Fruit fly (Drosophila melanogaster) whole organism, embryonic: ENCODE data around the gene CG9676.

Experiments used
- Atf6 ChIP-seq: fragments of 200-800 bp; sonication (Bioruptor generic); IDR thresholded peaks from 2 replicates; pipeline ENCODE4 v1.3.6; 2022; ENCODE audit warnings: missing biosample characterization, missing genetic modification characterization
- B-H1 ChIP-seq: fragments of 200-800 bp; sonication (Bioruptor generic); IDR thresholded peaks from 3 replicates; pipeline ENCODE4 v1.3.6; 2022; ENCODE audit warnings: missing biosample characterization, missing genetic modification characterization
- Bgb ChIP-seq: fragments of 200-800 bp; sonication (Bioruptor generic); IDR thresholded peaks from 2 replicates; pipeline ENCODE4 v1.3.6; 2022; ENCODE audit warnings: missing biosample characterization, missing genetic modification characterization; ENCODE audit not compliant: partially characterized antibody
- CG10321 ChIP-seq: fragments of 200-800 bp; sonication (Bioruptor generic); IDR thresholded peaks from 2 replicates; pipeline ENCODE4 v1.3.6; 2022; ENCODE audit warnings: missing biosample characterization, missing genetic modification characterization
- CG10431 ChIP-seq: fragments of 200-800 bp; sonication (Bioruptor generic); optimal IDR thresholded peaks from 3 replicates; lab custom pipeline; 2018; ENCODE audit warnings: missing biosample characterization, mild to moderate bottlenecking, missing genetic modification characterization
- CG11398 ChIP-seq: fragments of 200-800 bp; sonication (Bioruptor generic); optimal IDR thresholded peaks from 2 replicates; lab custom pipeline; 2016; ENCODE audit warnings: missing biosample characterization, missing genetic modification characterization
- CG15269 ChIP-seq: fragments of 200-800 bp; sonication (Bioruptor generic); optimal IDR thresholded peaks from 2 replicates; lab custom pipeline; 2018; ENCODE audit warnings: missing biosample characterization, mild to moderate bottlenecking, missing genetic modification characterization, moderate library complexity
- CG15601 ChIP-seq: fragments of 200-800 bp; sonication (Bioruptor generic); optimal IDR thresholded peaks from 3 replicates; lab custom pipeline; 2019; ENCODE audit warnings: missing biosample characterization, mild to moderate bottlenecking, missing genetic modification characterization, moderate library complexity
- CG18599 ChIP-seq: fragments of 200-800 bp; sonication (Bioruptor generic); optimal IDR thresholded peaks from 3 replicates; lab custom pipeline; 2017; ENCODE audit warnings: missing biosample characterization, missing genetic modification characterization, mild to moderate bottlenecking, moderate library complexity, missing genetic modification reagents
- CG18619 ChIP-seq: fragments of 200-800 bp; sonication (Bioruptor generic); optimal IDR thresholded peaks from 3 replicates; lab custom pipeline; 2017; ENCODE audit warnings: missing biosample characterization, mild to moderate bottlenecking, missing genetic modification characterization
- CG2199 ChIP-seq: fragments of 200-800 bp; sonication (Bioruptor generic); IDR thresholded peaks from 3 replicates; pipeline ENCODE4 v1.3.6; 2022; ENCODE audit warnings: missing biosample characterization, missing genetic modification characterization
- CG31224 ChIP-seq: fragments of 200-800 bp; sonication (Bioruptor generic); IDR thresholded peaks from 2 replicates; pipeline ENCODE4 v1.3.6; 2022; ENCODE audit warnings: missing biosample characterization, missing genetic modification characterization
- CG3407 ChIP-seq: fragments of 200-800 bp; sonication (Bioruptor generic); optimal IDR thresholded peaks from 2 replicates; lab custom pipeline; 2018; ENCODE audit warnings: missing biosample characterization, mild to moderate bottlenecking, missing genetic modification characterization
- CG5180 ChIP-seq: fragments of 200-800 bp; sonication (Bioruptor generic); optimal IDR thresholded peaks from 3 replicates; lab custom pipeline; 2017; ENCODE audit warnings: missing biosample characterization, missing genetic modification characterization, mild to moderate bottlenecking, moderate library complexity, missing genetic modification reagents
- CG7987 ChIP-seq: fragments of 200-800 bp; sonication (Bioruptor generic); optimal IDR thresholded peaks from 2 replicates; lab custom pipeline; 2018; ENCODE audit warnings: missing biosample characterization, mild to moderate bottlenecking, missing genetic modification characterization, moderate library complexity
- CG8924 ChIP-seq: fragments of 200-800 bp; optimal IDR thresholded peaks from 3 replicates; lab custom pipeline; 2019; ENCODE audit warnings: missing biosample characterization, mild to moderate bottlenecking, missing genetic modification characterization, moderate library complexity
- Chrac-16 ChIP-seq: fragments of 200-800 bp; sonication (Bioruptor generic); optimal IDR thresholded peaks from 3 replicates; lab custom pipeline; 2016; ENCODE audit warnings: missing biosample characterization, missing genetic modification characterization
- Gug ChIP-seq: fragments of 200-800 bp; sonication (Bioruptor generic); IDR thresholded peaks from 4 replicates; pipeline ENCODE4 v1.3.6; 2022; ENCODE audit warnings: missing biosample characterization, missing genetic modification characterization
- HLH4C ChIP-seq: fragments of 200-800 bp; sonication (Bioruptor generic); IDR thresholded peaks from 3 replicates; pipeline ENCODE4 v1.3.6; 2022; ENCODE audit warnings: missing biosample characterization, missing genetic modification characterization; ENCODE audit not compliant: partially characterized antibody
- Hand ChIP-seq: fragments of 200-800 bp; sonication (Bioruptor generic); optimal IDR thresholded peaks from 2 replicates; lab custom pipeline; 2017; ENCODE audit warnings: mild to moderate bottlenecking, missing biosample characterization, missing genetic modification reagents, missing genetic modification characterization
- Hmr ChIP-seq: fragments of 200-800 bp; sonication (Bioruptor generic); optimal IDR thresholded peaks from 3 replicates; lab custom pipeline; 2017; ENCODE audit warnings: mild to moderate bottlenecking, missing biosample characterization, missing genetic modification reagents, missing genetic modification characterization
- Hsf ChIP-seq: fragments of 200-800 bp; sonication (Bioruptor generic); optimal IDR thresholded peaks from 3 replicates; lab custom pipeline; 2016; ENCODE audit warnings: missing biosample characterization, missing genetic modification characterization
- Kr ChIP-seq: fragments of 200-800 bp; sonication (Bioruptor generic); optimal IDR thresholded peaks from 2 replicates; lab custom pipeline; 2017; ENCODE audit warnings: missing biosample characterization, mild to moderate bottlenecking, missing genetic modification characterization
- Ptx1 ChIP-seq: fragments of 200-800 bp; sonication (Bioruptor generic); IDR thresholded peaks from 2 replicates; pipeline ENCODE4 v1.3.6; 2022; ENCODE audit warnings: missing biosample characterization, missing genetic modification characterization
- Rx ChIP-seq: fragments of 200-800 bp; sonication (Bioruptor generic); IDR thresholded peaks from 2 replicates; pipeline ENCODE4 v1.3.6; 2022; ENCODE audit warnings: missing biosample characterization, missing genetic modification characterization
- Sox100B ChIP-seq: fragments of 200-800 bp; sonication (Bioruptor generic); optimal IDR thresholded peaks from 3 replicates; lab custom pipeline; 2018; ENCODE audit warnings: missing biosample characterization, mild to moderate bottlenecking, missing genetic modification characterization
- Stat92E ChIP-seq, 3 experiments: fragments of >200 bp in 2 of 3; fragments of 200-800 bp in 1 of 3; sonication (Bioruptor generic) in 1 of 3; optimal IDR thresholded peaks; 2 replicates each; lab custom pipeline; 2017 to 2019; ENCODE audit warnings: missing biosample characterization in 3 of 3, missing genetic modification characterization in 3 of 3, mild to moderate bottlenecking in 1 of 3, moderate library complexity in 1 of 3
- cad ChIP-seq: fragments of >200 bp; optimal IDR thresholded peaks from 2 replicates; lab custom pipeline; 2017; ENCODE audit warnings: missing biosample characterization, missing genetic modification characterization
- chif ChIP-seq, 2 experiments: fragments of 200-800 bp; sonication (Bioruptor generic); optimal IDR thresholded peaks; 3 replicates each; lab custom pipeline; 2016; ENCODE audit warnings: missing biosample characterization in 2 of 2, missing genetic modification characterization in 2 of 2
- ci ChIP-seq: fragments of 200-800 bp; sonication (Bioruptor generic); IDR thresholded peaks from 3 replicates; pipeline ENCODE4 v1.3.6; 2022; ENCODE audit warnings: missing biosample characterization, missing genetic modification characterization
- crc ChIP-seq: fragments of 200-800 bp; sonication (Bioruptor generic); optimal IDR thresholded peaks from 2 replicates; lab custom pipeline; 2016; ENCODE audit warnings: missing biosample characterization, missing genetic modification characterization
- croc ChIP-seq: fragments of 200-800 bp; sonication (Bioruptor generic); conservative IDR thresholded peaks from 3 replicates; pipeline ENCODE4 v1.3.6; 2022; ENCODE audit warnings: missing biosample characterization, missing genetic modification characterization
- fd96Cb ChIP-seq: fragments of 200-800 bp; sonication (Bioruptor generic); optimal IDR thresholded peaks from 2 replicates; lab custom pipeline; 2018; ENCODE audit warnings: missing biosample characterization, mild to moderate bottlenecking, missing genetic modification characterization, moderate library complexity
- ftz-f1 ChIP-seq: fragments of 200-800 bp; sonication (Bioruptor generic); optimal IDR thresholded peaks from 2 replicates; lab custom pipeline; 2016; ENCODE audit warnings: missing biosample characterization, missing genetic modification characterization
- gce ChIP-seq: fragments of 200-800 bp; sonication (Bioruptor generic); IDR thresholded peaks from 3 replicates; pipeline ENCODE4 v1.3.6; 2022; ENCODE audit warnings: missing biosample characterization, missing genetic modification characterization
- gsb-n ChIP-seq: fragments of 200-800 bp; sonication (Bioruptor generic); optimal IDR thresholded peaks from 3 replicates; lab custom pipeline; 2018; ENCODE audit warnings: missing biosample characterization, mild to moderate bottlenecking, missing genetic modification characterization
- lbe ChIP-seq: fragments of 200-800 bp; sonication (Bioruptor generic); optimal IDR thresholded peaks from 2 replicates; lab custom pipeline; 2016; ENCODE audit warnings: missing biosample characterization, mild to moderate bottlenecking, missing genetic modification characterization
- lmd ChIP-seq: fragments of 200-800 bp; sonication (Bioruptor generic); IDR thresholded peaks from 2 replicates; pipeline ENCODE4 v1.3.6; 2022; ENCODE audit warnings: missing biosample characterization, missing genetic modification characterization
- lola ChIP-seq, 3 experiments: fragments of >200 bp in 2 of 3; fragments of 200-800 bp in 1 of 3; sonication (Bioruptor generic) in 1 of 3; optimal IDR thresholded peaks; 2 replicates each; lab custom pipeline; 2017 to 2019; ENCODE audit warnings: missing biosample characterization in 3 of 3, missing genetic modification characterization in 3 of 3, mild to moderate bottlenecking in 1 of 3, moderate library complexity in 1 of 3
- org-1 ChIP-seq: fragments of 200-800 bp; sonication (Bioruptor generic); optimal IDR thresholded peaks from 2 replicates; lab custom pipeline; 2017; ENCODE audit warnings: missing biosample characterization, missing genetic modification characterization
- otp ChIP-seq: fragments of 200-800 bp; sonication (Bioruptor generic); IDR thresholded peaks from 3 replicates; pipeline ENCODE4, ENCODE4 v1.3.6; 2022; ENCODE audit warnings: missing biosample characterization, missing genetic modification characterization
- pb ChIP-seq: fragments of 200-800 bp; sonication (Bioruptor generic); optimal IDR thresholded peaks from 3 replicates; lab custom pipeline; 2016; ENCODE audit warnings: missing biosample characterization, missing genetic modification characterization
- slbo ChIP-seq: fragments of 200-800 bp; sonication (Bioruptor generic); IDR thresholded peaks from 2 replicates; pipeline ENCODE4 v1.3.6; 2022; ENCODE audit warnings: missing biosample characterization, missing genetic modification characterization
- so ChIP-seq: fragments of 200-800 bp; sonication (Bioruptor generic); IDR thresholded peaks from 3 replicates; pipeline ENCODE4 v1.3.6; 2022; ENCODE audit warnings: missing biosample characterization, missing genetic modification characterization
- stwl ChIP-seq: fragments of 200-800 bp; sonication (Bioruptor generic); optimal IDR thresholded peaks from 3 replicates; lab custom pipeline; 2018; ENCODE audit warnings: missing biosample characterization, mild to moderate bottlenecking, missing genetic modification characterization, moderate library complexity
- sug ChIP-seq: fragments of 200-800 bp; optimal IDR thresholded peaks from 2 replicates; lab custom pipeline; 2019; ENCODE audit warnings: missing biosample characterization, mild to moderate bottlenecking, missing genetic modification characterization, moderate library complexity
- ttk ChIP-seq: fragments of 200-800 bp; sonication (Bioruptor generic); IDR thresholded peaks from 2 replicates; pipeline ENCODE4 v2.1.2; 2022; ENCODE audit warnings: missing biosample characterization, missing genetic modification characterization

CG9676 gene

DNA sequence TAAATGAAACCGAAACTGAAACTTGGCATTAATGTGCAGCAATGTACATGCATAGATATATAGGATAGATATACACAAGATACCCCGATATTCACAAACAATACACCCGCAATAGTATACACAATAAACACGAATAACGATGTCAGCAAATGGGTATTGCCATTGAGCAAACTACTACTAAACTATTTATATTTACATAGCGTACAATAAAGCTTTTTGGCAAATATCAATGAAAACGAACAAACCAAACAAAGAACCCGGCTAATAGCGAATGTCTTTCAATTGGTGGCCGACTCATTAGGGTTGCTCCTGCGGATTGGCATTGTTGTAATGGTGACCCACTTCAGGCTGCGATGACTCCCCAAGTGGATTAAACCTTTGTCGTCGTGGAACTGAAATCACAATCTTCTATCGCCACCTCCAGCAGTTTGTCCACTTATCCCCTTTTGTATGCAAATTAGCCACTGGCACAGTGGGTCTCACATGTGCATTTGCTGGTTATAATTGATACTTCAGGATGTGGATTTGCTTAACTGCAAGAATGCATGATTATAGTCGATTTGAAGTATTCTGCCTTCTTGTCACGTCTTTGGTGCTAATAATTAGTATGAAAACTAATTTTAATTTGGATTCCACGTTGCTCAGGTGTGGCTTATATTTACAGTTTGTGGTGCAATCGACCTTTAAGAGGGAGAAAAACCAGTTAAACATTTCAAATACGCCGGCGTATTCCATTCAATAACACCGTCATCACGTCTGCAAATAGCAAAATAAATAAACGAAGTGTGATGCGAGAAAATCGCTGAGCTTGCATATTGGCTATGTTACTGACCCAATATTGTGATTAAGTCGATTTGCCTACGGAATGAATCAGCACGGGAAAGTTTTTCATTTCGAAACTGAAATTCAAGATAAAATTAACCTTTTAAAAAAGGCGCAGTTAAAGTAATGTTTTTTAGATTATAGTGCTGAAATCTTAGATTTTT, 49.6 kb downstream of the CG9676 start (continued):
- TF ChIP-seq CG8924 (tag; lab: Kevin White, UChicago) (peak; percentile 26), ci (GFP tag; lab: Robert Waterston, UW) (peak; percentile 77), lbe (no peak), CG31224 (GFP tag; lab: Robert Waterston, UW) (0 out of 2 replicates have a peak, but pooled peaks have one; percentile 12), CG2199 (GFP tag; lab: Robert Waterston, UW) (0 out of 3 replicates have a peak, but pooled peaks have one; percentile 48), Gug (GFP tag; lab: Robert Waterston, UW) (no peak), CG3407 (GFP tag; lab: Kevin White, UChicago) (no peak), Stat92E (GFP tag; optimal IDR thresholded peaks at IDR 0.05; lab: Kevin White, UChicago) (no peak), Ptx1 (peak; percentile 58), fd96Cb (tag; lab: Kevin White, UChicago) (peak; percentile 5), cad (GFP tag; lab: Kevin White, UChicago) (no peak), Hand (GFP tag; lab: Kevin White, UChicago) (no peak), croc (GFP tag; lab: Robert Waterston, UW) (peak; percentile 36; the same call in 1 of the 3 replicates), CG5180 (peak; percentile 2), so (GFP tag; lab: Robert Waterston, UW) (peak; percentile 92), gce (GFP tag; lab: Robert Waterston, UW) (peak; percentile 40; the same call in 1 of the 3 replicates), crc (GFP tag; lab: Kevin White, UChicago) (peak; percentile 57), Atf6 (GFP tag; lab: Robert Waterston, UW) (peak; percentile 81; the same call in 1 of the 2 replicates), slbo (GFP tag; lab: Robert Waterston, UW) (peak; percentile 21; the same call in 1 of the 2 replicates), lmd (GFP tag; lab: Robert Waterston, UW) (0 out of 2 replicates have a peak, but pooled peaks have one; percentile 23), gsb-n (tag; lab: Kevin White, UChicago) (no peak), CG7987 (no peak), HLH4C (no peak), lola (GFP tag; optimal IDR thresholded peaks at IDR 0.05; lab: Kevin White, UChicago) (no peak), CG10431 (GFP tag; lab: Kevin White, UChicago) (no peak), CG11398 (GFP tag; lab: Kevin White, UChicago) (no peak), pb (peak; percentile 75), B-H1 (peak; percentile 68; the same call in 2 of the 3 replicates), Kr (no peak), CG18599 (GFP tag; lab: Kevin White, UChicago) (peak; percentile 43), CG15601 (tag; lab: Kevin White, UChicago) (peak; percentile 37), CG10321 (GFP tag; lab: Robert Waterston, UW) (peak; percentile 60; the same call in 1 of the 2 replicates), stwl (no peak), otp (GFP tag; lab: Robert Waterston, UW) (peak; percentile 85), org-1 (GFP tag; lab: Kevin White, UChicago) (peak; percentile 57), Rx (peak; percentile 55), CG18619 (GFP tag; lab: Kevin White, UChicago) (no peak), sug (tag; lab: Kevin White, UChicago) (peak; percentile 25), Bgb (GFP tag; lab: Robert Waterston, UW) (no peak), Hsf (GFP tag; lab: Kevin White, UChicago) (peak; percentile 28), ttk (GFP tag; lab: Robert Waterston, UW) (peak; percentile 67), Chrac-16 (no peak), chif (GFP tag; optimal IDR thresholded peaks at IDR 0.05; lab: Kevin White, UChicago) (peak in 1 of 2 experiments; percentile 11), Sox100B (GFP tag; lab: Kevin White, UChicago) (no peak), CG15269 (peak; percentile 59), Hmr (peak; percentile 27), ftz-f1 (GFP tag; lab: Kevin White, UChicago) (peak; percentile 10)
